Worm (Caenorhabditis elegans) whole organism, L1 larva: ENCODE results near the gene lgc-32.

Source experiments
- F16B12.6 ChIP-seq: fragments of 150-350 bp; optimal IDR thresholded peaks from 2 replicates; lab custom pipeline; 2014; ENCODE audit warnings: missing biosample characterization, missing genetic modification characterization
- elt-2 ChIP-seq: sonication (generic microtip); optimal IDR thresholded peaks from 2 replicates; lab custom pipeline; 2016; ENCODE audit warnings: missing genetic modification characterization, mild to moderate bottlenecking, inconsistent platforms, missing compliant biosample characterization, missing genetic modification reagents
- lsy-2 ChIP-seq, 2 experiments: fragments of 150-350 bp; optimal IDR thresholded peaks; 2 replicates each; lab custom pipeline; 2014; ENCODE audit warnings: missing biosample characterization in 2 of 2, missing genetic modification characterization in 2 of 2
- nhr-12 ChIP-seq: sonication (generic microtip); optimal IDR thresholded peaks from 2 replicates; lab custom pipeline; 2017; ENCODE audit warnings: missing biosample characterization, missing genetic modification characterization
- nhr-237 ChIP-seq: fragments of 150-350 bp; optimal IDR thresholded peaks from 2 replicates; lab custom pipeline; 2014; ENCODE audit warnings: missing biosample characterization, missing genetic modification characterization
- pqm-1 ChIP-seq: sonication (generic microtip); optimal IDR thresholded peaks from 3 replicates; lab custom pipeline; 2017; ENCODE audit warnings: missing biosample characterization, missing genetic modification characterization

DNA sequence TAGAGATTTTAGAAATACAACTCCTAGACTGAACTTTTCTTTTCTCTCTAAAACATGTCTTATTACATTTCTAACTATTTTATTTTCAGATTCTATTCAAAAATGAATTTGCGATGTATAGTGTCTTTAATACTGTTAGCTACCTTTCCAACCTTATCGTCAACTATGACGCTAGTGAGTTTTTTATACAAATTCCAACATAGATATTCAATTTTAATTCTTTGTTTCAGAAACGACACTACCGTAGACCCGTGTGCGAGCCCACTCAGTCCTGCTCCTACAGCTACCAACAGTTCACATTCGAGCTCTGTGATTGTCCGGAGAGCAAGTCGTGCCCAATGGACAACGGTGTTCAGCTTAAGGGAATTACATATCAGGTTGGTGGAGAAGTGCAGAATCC, 42.8 kb upstream of the lgc-32 start, which contains the start of gene M6.4:
- TF ChIP-seq lsy-2 (tag; optimal IDR thresholded peaks at IDR 0.05; lab: Kevin White, UChicago) (no peak), elt-2 (no peak), pqm-1 (no peak), nhr-12 (no peak), nhr-237 (tag; lab: Kevin White, UChicago) (no peak), F16B12.6 (tag; lab: Kevin White, UChicago) (no peak)
